Fruit fly (Drosophila melanogaster) whole organism, adult: ENCODE measurements around the gene CG7016.

ENCODE experiments used
- CG33017 ChIP-seq: fragments of 200-800 bp; sonication (Bioruptor generic); optimal IDR thresholded peaks from 2 replicates; lab custom pipeline; 2018; ENCODE audit warnings: missing biosample characterization, mild to moderate bottlenecking, missing genetic modification characterization, moderate library complexity
- CG5204 ChIP-seq: fragments of 200-800 bp; sonication (Bioruptor generic); optimal IDR thresholded peaks from 2 replicates; lab custom pipeline; 2016; ENCODE audit warnings: missing biosample characterization, missing genetic modification characterization
- CG7045 ChIP-seq: fragments of 200-800 bp; sonication (Bioruptor generic); optimal IDR thresholded peaks from 2 replicates; lab custom pipeline; 2017; ENCODE audit warnings: missing biosample characterization, mild to moderate bottlenecking, missing genetic modification characterization
- Crg-1 ChIP-seq: fragments of 200-800 bp; sonication (Bioruptor generic); optimal IDR thresholded peaks from 2 replicates; lab custom pipeline; 2016; ENCODE audit warnings: missing biosample characterization, missing genetic modification characterization
- bab1 ChIP-seq: fragments of 200-800 bp; sonication (Bioruptor generic); optimal IDR thresholded peaks from 3 replicates; lab custom pipeline; 2019; ENCODE audit warnings: missing biosample characterization, mild to moderate bottlenecking, missing genetic modification characterization, moderate library complexity
- cic ChIP-seq: fragments of 200-800 bp; sonication (Bioruptor generic); optimal IDR thresholded peaks from 2 replicates; lab custom pipeline; 2017; ENCODE audit warnings: missing biosample characterization, mild to moderate bottlenecking, missing genetic modification characterization, moderate library complexity
- kay ChIP-seq: fragments of 200-800 bp; sonication (Bioruptor generic); peaks from one replicate; lab custom pipeline; 2016; ENCODE audit warnings: missing biosample characterization, missing genetic modification characterization, borderline replicate concordance
- tj ChIP-seq: fragments of 200-800 bp; sonication (Bioruptor generic); optimal IDR thresholded peaks from 3 replicates; lab custom pipeline; 2017; ENCODE audit warnings: missing biosample characterization, mild to moderate bottlenecking, missing genetic modification characterization, moderate library complexity

- TF ChIP-seq Crg-1 (GFP tag; lab: Kevin White, UChicago), result no peak
- no peak for TF ChIP-seq cic
- TF ChIP-seq CG7045 (GFP tag; lab: Kevin White, UChicago), result no peak
- no peak for TF ChIP-seq kay
- TF ChIP-seq CG5204 (GFP tag; lab: Kevin White, UChicago), result no peak
- no peak for TF ChIP-seq bab1 (GFP tag; lab: Kevin White, UChicago)
- TF ChIP-seq CG33017, result no peak
- TF ChIP-seq tj (GFP tag; lab: Kevin White, UChicago), result no peak
These were observed 37.2 kb upstream of the CG7016 start, which contains the start of gene niki for dm6 chr3R:24825548-24825947.
